Worm (Caenorhabditis elegans) whole organism, midembryonic: ENCODE measurements around the gene C42D4.3.

Experiments
- T22C8.4 ChIP-seq: fragments of 200-800 bp; sonication (Bioruptor generic); IDR thresholded peaks from 2 replicates; pipeline ENCODE4 v1.3.6; 2022; ENCODE audit warnings: missing genetic modification characterization, missing compliant biosample characterization
- cog-1 ChIP-seq: sonication (generic microtip); optimal IDR thresholded peaks from 2 replicates; lab custom pipeline; 2016; ENCODE audit warnings: missing genetic modification characterization, missing compliant biosample characterization
- med-1 ChIP-seq: sonication (generic microtip); optimal IDR thresholded peaks from 2 replicates; lab custom pipeline; 2017; ENCODE audit warnings: missing genetic modification characterization, mild to moderate bottlenecking, missing compliant biosample characterization, antibody characterized with exemption, missing genetic modification reagents; ENCODE audit not compliant: insufficient read depth
- ref-1 ChIP-seq: fragments of 200-800 bp; sonication (Bioruptor generic); conservative IDR thresholded peaks from 2 replicates; pipeline ENCODE4 v1.3.6; 2022; ENCODE audit warnings: missing genetic modification reagents, missing genetic modification characterization, missing compliant biosample characterization
- tab-1 ChIP-seq: fragments of 200-800 bp; sonication (Bioruptor generic); IDR thresholded peaks from 2 replicates; pipeline ENCODE4 v1.3.6; 2022; ENCODE audit warnings: missing genetic modification characterization, missing compliant biosample characterization
- ztf-23 ChIP-seq: fragments of 200-800 bp; sonication (Bioruptor generic); IDR thresholded peaks from 2 replicates; pipeline ENCODE4 v1.3.6; 2022; ENCODE audit warnings: missing genetic modification reagents, missing genetic modification characterization, missing compliant biosample characterization

DNA sequence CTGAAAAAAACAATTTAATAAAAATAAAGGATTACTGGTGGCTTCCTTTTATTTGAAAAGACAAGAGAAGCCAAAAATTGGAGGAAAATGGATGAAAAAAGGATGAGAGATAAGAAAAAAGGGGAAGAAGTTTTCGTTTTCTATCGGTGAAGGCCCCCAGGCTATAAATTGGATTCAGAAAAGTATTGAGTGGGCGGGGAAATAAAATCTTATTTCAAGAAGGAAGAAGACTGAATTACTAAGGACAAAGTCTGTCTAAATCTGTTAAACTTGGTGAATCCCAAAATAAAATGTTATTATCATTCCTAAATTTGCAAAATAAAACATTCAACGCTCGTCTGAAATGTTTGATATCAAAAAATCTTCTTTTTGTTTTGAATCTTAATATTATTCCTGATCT is 43.0 kb downstream of the C42D4.3 start:
- no peak for TF ChIP-seq T22C8.4 (GFP tag; lab: Robert Waterston, UW)
- no peak for TF ChIP-seq med-1 (GFP tag; lab: Kevin White, UChicago)
- no peak for TF ChIP-seq ref-1 (GFP tag; lab: Robert Waterston, UW)
- TF ChIP-seq tab-1 (GFP tag; lab: Robert Waterston, UW): no peak
- no peak for TF ChIP-seq cog-1
- no peak for TF ChIP-seq ztf-23
